Fruit fly (Drosophila melanogaster) whole organism, embryonic: ENCODE results near the gene sr.

ENCODE experiments used
- CG10543 ChIP-seq: fragments of 200-800 bp; sonication (Bioruptor generic); optimal IDR thresholded peaks from 3 replicates; lab custom pipeline; 2017; ENCODE audit warnings: missing biosample characterization, mild to moderate bottlenecking, missing genetic modification characterization, moderate library complexity
- ERR ChIP-seq: fragments of 200-800 bp; sonication (Bioruptor generic); optimal IDR thresholded peaks from 2 replicates; lab custom pipeline; 2016; ENCODE audit warnings: missing biosample characterization, missing genetic modification characterization
- Hey ChIP-seq: fragments of 200-800 bp; sonication (Bioruptor generic); optimal IDR thresholded peaks from 3 replicates; lab custom pipeline; 2018; ENCODE audit warnings: missing biosample characterization, mild to moderate bottlenecking, missing genetic modification characterization
- Hr78 ChIP-seq, 2 experiments: fragments of 200-800 bp in 1 of 2; fragments of >200 bp in 1 of 2; sonication (Bioruptor generic) in 1 of 2; optimal IDR thresholded peaks; 2 replicates each; lab custom pipeline; 2017 to 2019; ENCODE audit warnings: missing biosample characterization in 2 of 2, missing genetic modification characterization in 2 of 2, mild to moderate bottlenecking in 1 of 2, moderate library complexity in 1 of 2
- Usf ChIP-seq: fragments of 200-800 bp; sonication (Bioruptor generic); optimal IDR thresholded peaks from 2 replicates; lab custom pipeline; 2017; ENCODE audit warnings: missing genotype, missing biosample characterization, missing genetic modification characterization
- az2 ChIP-seq: fragments of 200-800 bp; sonication (Bioruptor generic); optimal IDR thresholded peaks from 3 replicates; lab custom pipeline; 2016; ENCODE audit warnings: missing biosample characterization, missing genetic modification characterization
- danr ChIP-seq: fragments of 200-800 bp; sonication (Bioruptor generic); IDR thresholded peaks from 2 replicates; pipeline ENCODE4 v1.3.6; 2022; ENCODE audit warnings: missing biosample characterization, missing genetic modification characterization
- ewg ChIP-seq: fragments of 200-800 bp; sonication (Bioruptor generic); optimal IDR thresholded peaks from 3 replicates; lab custom pipeline; 2017; ENCODE audit warnings: mild to moderate bottlenecking, missing biosample characterization, missing genetic modification reagents, missing genetic modification characterization
- eyg ChIP-seq: fragments of 200-800 bp; sonication (Bioruptor generic); optimal IDR thresholded peaks from 3 replicates; lab custom pipeline; 2016; ENCODE audit warnings: missing biosample characterization, missing genetic modification characterization
- fd64A ChIP-seq: fragments of 200-800 bp; sonication (Bioruptor generic); optimal IDR thresholded peaks from 3 replicates; lab custom pipeline; 2018; ENCODE audit warnings: missing biosample characterization, mild to moderate bottlenecking, missing genetic modification characterization
- gem ChIP-seq: fragments of 200-800 bp; sonication (Bioruptor generic); optimal IDR thresholded peaks from 2 replicates; lab custom pipeline; 2019; ENCODE audit warnings: missing biosample characterization, mild to moderate bottlenecking, missing genetic modification characterization, moderate library complexity
- lab ChIP-seq: fragments of 200-800 bp; sonication (Bioruptor generic); optimal IDR thresholded peaks from 3 replicates; lab custom pipeline; 2017; ENCODE audit warnings: missing biosample characterization, missing genetic modification characterization, mild to moderate bottlenecking, moderate library complexity, missing genetic modification reagents
- ranshi ChIP-seq: fragments of 200-800 bp; sonication (Bioruptor generic); IDR thresholded peaks from 2 replicates; pipeline ENCODE4 v1.3.6; 2022; ENCODE audit warnings: missing biosample characterization, missing genetic modification characterization

- no peak for TF ChIP-seq eyg (GFP tag; lab: Kevin White, UChicago)
- no peak for TF ChIP-seq gem (tag; lab: Kevin White, UChicago)
- TF ChIP-seq Hey (tag; lab: Kevin White, UChicago) = no peak
- no peak for TF ChIP-seq fd64A (GFP tag; lab: Kevin White, UChicago)
- no peak for TF ChIP-seq ranshi (GFP tag; lab: Robert Waterston, UW)
- TF ChIP-seq ERR (GFP tag; lab: Kevin White, UChicago) = no peak
- no peak for TF ChIP-seq CG10543 (GFP tag; lab: Kevin White, UChicago)
- TF ChIP-seq Usf (GFP tag; lab: Kevin White, UChicago) = no peak
- TF ChIP-seq ewg = no peak
- no peak for TF ChIP-seq az2 (GFP tag; lab: Kevin White, UChicago)
- TF ChIP-seq Hr78 (GFP tag; optimal IDR thresholded peaks at IDR 0.05; lab: Kevin White, UChicago) = no peak
- TF ChIP-seq lab (GFP tag; lab: Kevin White, UChicago) = no peak
- TF ChIP-seq danr (GFP tag; lab: Robert Waterston, UW) = no peak
These were observed 76.5 kb downstream of the sr start, which contains the start of the genes CG7215 and Prx5 for dm6 chr3R:18167173-18167415.
